Fruit fly (Drosophila melanogaster) whole organism, embryonic: ENCODE results near the gene Ac13E.

ENCODE experiments used
- CG1024 ChIP-seq: fragments of 200-800 bp; sonication (Bioruptor generic); IDR thresholded peaks from 2 replicates; pipeline ENCODE4 v1.3.6; 2022; ENCODE audit warnings: missing biosample characterization, missing genetic modification characterization
- CG11398 ChIP-seq: fragments of 200-800 bp; sonication (Bioruptor generic); optimal IDR thresholded peaks from 2 replicates; lab custom pipeline; 2016; ENCODE audit warnings: missing biosample characterization, missing genetic modification characterization
- CG12744 ChIP-seq: fragments of 200-800 bp; sonication (Bioruptor generic); optimal IDR thresholded peaks from 2 replicates; lab custom pipeline; 2016; ENCODE audit warnings: missing biosample characterization, missing genetic modification characterization
- CG1529 ChIP-seq: fragments of 200-800 bp; sonication (Bioruptor generic); optimal IDR thresholded peaks from 3 replicates; lab custom pipeline; 2018; ENCODE audit warnings: missing biosample characterization, missing genetic modification characterization
- CG15479 ChIP-seq: fragments of 200-800 bp; sonication (Bioruptor generic); optimal IDR thresholded peaks from 3 replicates; lab custom pipeline; 2019; ENCODE audit warnings: missing biosample characterization, mild to moderate bottlenecking, missing genetic modification characterization, moderate library complexity
- CG2678 ChIP-seq: fragments of 200-800 bp; sonication (Bioruptor generic); optimal IDR thresholded peaks from 3 replicates; lab custom pipeline; 2019; ENCODE audit warnings: missing biosample characterization, mild to moderate bottlenecking, missing genetic modification characterization, moderate library complexity
- CG2712 ChIP-seq: fragments of 200-800 bp; optimal IDR thresholded peaks from 3 replicates; lab custom pipeline; 2019; ENCODE audit warnings: missing biosample characterization, mild to moderate bottlenecking, missing genetic modification characterization, moderate library complexity
- CG4404 ChIP-seq: fragments of 200-800 bp; sonication (Bioruptor generic); IDR thresholded peaks from 2 replicates; pipeline ENCODE4 v1.3.6; 2022; ENCODE audit warnings: missing biosample characterization, missing genetic modification characterization
- CG4730 ChIP-seq: fragments of 200-800 bp; sonication (Bioruptor generic); IDR thresholded peaks from 2 replicates; pipeline ENCODE4 v1.3.6; 2022; ENCODE audit warnings: missing biosample characterization, missing genetic modification characterization
- CG5180 ChIP-seq: fragments of 200-800 bp; sonication (Bioruptor generic); optimal IDR thresholded peaks from 3 replicates; lab custom pipeline; 2017; ENCODE audit warnings: missing biosample characterization, missing genetic modification characterization, mild to moderate bottlenecking, moderate library complexity, missing genetic modification reagents
- CG6254 ChIP-seq: fragments of 200-800 bp; sonication (Bioruptor generic); optimal IDR thresholded peaks from 3 replicates; lab custom pipeline; 2017; ENCODE audit warnings: mild to moderate bottlenecking, missing biosample characterization, missing genetic modification reagents, missing genetic modification characterization
- CG6813 ChIP-seq: fragments of 200-800 bp; sonication (Bioruptor generic); optimal IDR thresholded peaks from 2 replicates; lab custom pipeline; 2017; ENCODE audit warnings: missing biosample characterization, missing genetic modification characterization, mild to moderate bottlenecking, moderate library complexity, missing genetic modification reagents
- CG7271 ChIP-seq: fragments of 200-800 bp; sonication (Bioruptor generic); optimal IDR thresholded peaks from 2 replicates; lab custom pipeline; 2018; ENCODE audit warnings: missing biosample characterization, mild to moderate bottlenecking, missing genetic modification characterization, moderate library complexity
- CG7839 ChIP-seq: fragments of 200-800 bp; sonication (Bioruptor generic); optimal IDR thresholded peaks from 3 replicates; lab custom pipeline; 2018; ENCODE audit warnings: missing biosample characterization, mild to moderate bottlenecking, missing genetic modification characterization, moderate library complexity
- CG7928 ChIP-seq: fragments of 200-800 bp; sonication (Bioruptor generic); optimal IDR thresholded peaks from 2 replicates; lab custom pipeline; 2017; ENCODE audit warnings: missing biosample characterization, mild to moderate bottlenecking, missing genetic modification characterization
- CG8281 ChIP-seq: fragments of 200-800 bp; sonication (Bioruptor generic); optimal IDR thresholded peaks from 2 replicates; lab custom pipeline; 2018; ENCODE audit warnings: missing biosample characterization, mild to moderate bottlenecking, missing genetic modification characterization, moderate library complexity
- CG8359 ChIP-seq: fragments of 200-800 bp; sonication (Bioruptor generic); optimal IDR thresholded peaks from 2 replicates; lab custom pipeline; 2017; ENCODE audit warnings: missing biosample characterization, mild to moderate bottlenecking, missing genetic modification characterization, borderline replicate concordance
- CG9437 ChIP-seq: fragments of 200-800 bp; sonication (Bioruptor generic); optimal IDR thresholded peaks from 2 replicates; lab custom pipeline; 2018; ENCODE audit warnings: missing biosample characterization, mild to moderate bottlenecking, missing genetic modification characterization
- CG9817 ChIP-seq: fragments of 200-800 bp; sonication (Bioruptor generic); optimal IDR thresholded peaks from 2 replicates; lab custom pipeline; 2018; ENCODE audit warnings: missing biosample characterization, mild to moderate bottlenecking, missing genetic modification characterization, moderate library complexity
- CkIIα-i1 ChIP-seq: fragments of 200-800 bp; sonication (Bioruptor generic); IDR thresholded peaks from 2 replicates; pipeline ENCODE4 v1.3.6; 2022; ENCODE audit warnings: missing biosample characterization, missing genetic modification characterization
- D19B ChIP-seq: fragments of 200-800 bp; sonication (Bioruptor generic); optimal IDR thresholded peaks from 2 replicates; lab custom pipeline; 2017; ENCODE audit warnings: missing biosample characterization, mild to moderate bottlenecking, missing genetic modification characterization
- Dip3 ChIP-seq: fragments of 200-800 bp; sonication (Bioruptor generic); optimal IDR thresholded peaks from 3 replicates; lab custom pipeline; 2016; ENCODE audit warnings: missing biosample characterization, missing genetic modification characterization
- Doc2 ChIP-seq: fragments of 200-800 bp; sonication (Bioruptor generic); IDR thresholded peaks from 2 replicates; pipeline ENCODE4 v1.3.6; 2022; ENCODE audit warnings: missing biosample characterization, missing genetic modification characterization
- Fer1 ChIP-seq: fragments of 200-800 bp; sonication (Bioruptor generic); optimal IDR thresholded peaks from 2 replicates; lab custom pipeline; 2017; ENCODE audit warnings: missing biosample characterization, mild to moderate bottlenecking, missing genetic modification characterization
- GATAe ChIP-seq: fragments of 200-800 bp; sonication (Bioruptor generic); conservative IDR thresholded peaks from 2 replicates; pipeline ENCODE4 v1.3.6; 2022; ENCODE audit warnings: missing biosample characterization, missing genetic modification characterization
- Hr3 ChIP-seq: fragments of 200-800 bp; sonication (Bioruptor generic); optimal IDR thresholded peaks from 3 replicates; lab custom pipeline; 2016; ENCODE audit warnings: missing biosample characterization, missing genetic modification characterization
- NFAT ChIP-seq: fragments of 200-800 bp; sonication (Bioruptor generic); IDR thresholded peaks from 2 replicates; pipeline ENCODE4 v1.3.6; 2022; ENCODE audit warnings: missing biosample characterization, missing genetic modification characterization
- NfI ChIP-seq: fragments of 200-800 bp; sonication (Bioruptor generic); optimal IDR thresholded peaks from 3 replicates; lab custom pipeline; 2018; ENCODE audit warnings: missing biosample characterization, mild to moderate bottlenecking, missing genetic modification characterization, moderate library complexity
- Side ChIP-seq: fragments of 200-800 bp; sonication (Bioruptor generic); optimal IDR thresholded peaks from 2 replicates; lab custom pipeline; 2016; ENCODE audit warnings: missing biosample characterization, missing genetic modification characterization
- Sry-δ ChIP-seq: fragments of 200-800 bp; sonication (Bioruptor generic); optimal IDR thresholded peaks from 2 replicates; lab custom pipeline; 2016; ENCODE audit warnings: missing biosample characterization, missing genetic modification characterization
- Tbp ChIP-seq: fragments of >200 bp; optimal IDR thresholded peaks from 2 replicates; lab custom pipeline; 2018; ENCODE audit warnings: missing biosample characterization, missing genetic modification characterization
- ac ChIP-seq: fragments of 200-800 bp; sonication (Bioruptor generic); optimal IDR thresholded peaks from 3 replicates; lab custom pipeline; 2017; ENCODE audit warnings: missing biosample characterization, mild to moderate bottlenecking, missing genetic modification characterization
- bowl ChIP-seq: fragments of 200-800 bp; sonication (Bioruptor generic); IDR thresholded peaks from 2 replicates; pipeline ENCODE4 v1.3.6; 2022; ENCODE audit warnings: missing biosample characterization, missing genetic modification characterization
- chinmo ChIP-seq: fragments of 200-800 bp; sonication (Bioruptor generic); IDR thresholded peaks from 4 replicates; pipeline ENCODE4 v1.3.6; 2022; ENCODE audit warnings: missing biosample characterization, missing genetic modification characterization; ENCODE audit not compliant: partially characterized antibody
- chn ChIP-seq: fragments of 200-800 bp; sonication (Bioruptor generic); optimal IDR thresholded peaks from 2 replicates; lab custom pipeline; 2016; ENCODE audit warnings: missing biosample characterization, missing genetic modification characterization
- dpn ChIP-seq, 2 experiments: fragments of 200-800 bp; sonication (Bioruptor generic); optimal IDR thresholded peaks; 3 replicates each; lab custom pipeline; 2016; ENCODE audit warnings: missing biosample characterization in 2 of 2, missing genetic modification characterization in 2 of 2
- emc ChIP-seq: fragments of 200-800 bp; sonication (Bioruptor generic); optimal IDR thresholded peaks from 2 replicates; lab custom pipeline; 2016; ENCODE audit warnings: missing biosample characterization, missing genetic modification characterization
- fd3F ChIP-seq: fragments of 200-800 bp; sonication (Bioruptor generic); optimal IDR thresholded peaks from 2 replicates; lab custom pipeline; 2018; ENCODE audit warnings: missing biosample characterization, mild to moderate bottlenecking, missing genetic modification characterization, moderate library complexity
- fd96Cb ChIP-seq: fragments of 200-800 bp; sonication (Bioruptor generic); optimal IDR thresholded peaks from 2 replicates; lab custom pipeline; 2018; ENCODE audit warnings: missing biosample characterization, mild to moderate bottlenecking, missing genetic modification characterization, moderate library complexity
- gcm2 ChIP-seq: fragments of 200-800 bp; sonication (Bioruptor generic); optimal IDR thresholded peaks from 2 replicates; lab custom pipeline; 2016; ENCODE audit warnings: missing biosample characterization, missing genetic modification characterization
- kay ChIP-seq: fragments of 200-800 bp; sonication (Bioruptor generic); optimal IDR thresholded peaks from 2 replicates; lab custom pipeline; 2016; ENCODE audit warnings: missing biosample characterization, missing genetic modification characterization
- nerfin-2 ChIP-seq: fragments of 200-800 bp; sonication (Bioruptor generic); IDR thresholded peaks from 2 replicates; pipeline ENCODE4 v1.3.6; 2022; ENCODE audit warnings: missing biosample characterization, missing genetic modification characterization; ENCODE audit not compliant: partially characterized antibody
- odd ChIP-seq: fragments of 200-800 bp; sonication (Bioruptor generic); optimal IDR thresholded peaks from 2 replicates; lab custom pipeline; 2017; ENCODE audit warnings: missing biosample characterization, mild to moderate bottlenecking, missing genetic modification characterization
- otp ChIP-seq: fragments of 200-800 bp; sonication (Bioruptor generic); IDR thresholded peaks from 3 replicates; pipeline ENCODE4, ENCODE4 v1.3.6; 2022; ENCODE audit warnings: missing biosample characterization, missing genetic modification characterization
- pfk ChIP-seq: fragments of 200-800 bp; sonication (Bioruptor generic); optimal IDR thresholded peaks from 2 replicates; lab custom pipeline; 2018; ENCODE audit warnings: missing biosample characterization, mild to moderate bottlenecking, missing genetic modification characterization, moderate library complexity
- pita ChIP-seq: fragments of 200-800 bp; sonication (Bioruptor generic); optimal IDR thresholded peaks from 2 replicates; lab custom pipeline; 2017; ENCODE audit warnings: missing biosample characterization, mild to moderate bottlenecking, missing genetic modification characterization
- sens-2 ChIP-seq: fragments of 200-800 bp; sonication (Bioruptor generic); IDR thresholded peaks from 2 replicates; pipeline ENCODE4 v1.3.6; 2022; ENCODE audit warnings: missing biosample characterization, missing genetic modification characterization
- ssp ChIP-seq: fragments of 200-800 bp; sonication (Bioruptor generic); IDR thresholded peaks from 2 replicates; pipeline ENCODE4 v1.3.6; 2022; ENCODE audit warnings: missing biosample characterization, missing genetic modification characterization
- vfl ChIP-seq: fragments of 200-800 bp; sonication (Bioruptor generic); optimal IDR thresholded peaks from 2 replicates; lab custom pipeline; 2016; ENCODE audit warnings: missing biosample characterization, missing genetic modification characterization
- vnd ChIP-seq: fragments of 200-800 bp; sonication (Bioruptor generic); IDR thresholded peaks from 3 replicates; pipeline ENCODE4 v1.3.6; 2022; ENCODE audit warnings: missing biosample characterization, missing genetic modification characterization; ENCODE audit not compliant: partially characterized antibody
- wdn ChIP-seq: fragments of 200-800 bp; sonication (Bioruptor generic); IDR thresholded peaks from 2 replicates; pipeline ENCODE4 v1.3.6; 2022; ENCODE audit warnings: missing biosample characterization, missing genetic modification characterization

Ac13E gene

DNA sequence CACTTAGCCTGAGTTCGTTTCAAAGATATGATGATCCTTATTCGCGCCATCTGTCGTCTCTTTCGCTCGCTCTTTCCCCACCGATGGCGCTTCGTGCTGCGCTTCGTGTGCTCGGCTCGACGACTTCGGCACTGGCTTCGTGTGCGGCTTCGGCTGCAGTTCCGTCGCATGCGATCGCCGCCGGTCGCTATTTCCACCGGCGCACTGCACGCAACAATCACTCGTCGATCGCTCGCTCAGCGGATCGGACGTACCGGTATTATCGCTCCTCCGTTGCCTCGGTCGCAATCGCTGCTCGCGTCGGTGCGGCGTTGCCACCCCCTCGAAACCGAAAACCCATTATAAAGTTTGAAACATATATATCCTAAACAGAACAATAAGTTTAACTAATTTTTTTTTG lies 55.3 kb downstream of the Ac13E start (continued):
- TF ChIP-seq fd3F (GFP tag; lab: Kevin White, UChicago) (no peak), Fer1 (no peak), dpn (GFP tag; optimal IDR thresholded peaks at IDR 0.05; lab: Kevin White, UChicago) (no peak), CG8281 (tag; lab: Kevin White, UChicago) (no peak), fd96Cb (tag; lab: Kevin White, UChicago) (no peak), vnd (GFP tag; lab: Robert Waterston, UW) (no peak), CG2712 (tag; lab: Kevin White, UChicago) (peak; percentile 39), Tbp (no peak), pita (GFP tag; lab: Kevin White, UChicago) (no peak), Doc2 (GFP tag; lab: Robert Waterston, UW) (no peak), CG9817 (tag; lab: Kevin White, UChicago) (no peak), CG1024 (GFP tag; lab: Robert Waterston, UW) (no peak), GATAe (GFP tag; lab: Robert Waterston, UW) (no peak), CG9437 (no peak), wdn (GFP tag; lab: Robert Waterston, UW) (no peak), ac (GFP tag; lab: Kevin White, UChicago) (peak; percentile 21), CkIIα-i1 (GFP tag; lab: Robert Waterston, UW) (no peak), CG15479 (peak; percentile 77), CG2678 (tag; lab: Kevin White, UChicago) (no peak), CG6254 (no peak), CG7271 (tag; lab: Kevin White, UChicago) (peak; percentile 7), pfk (no peak), CG12744 (GFP tag; lab: Kevin White, UChicago) (peak; percentile 57), CG6813 (peak; percentile 5), CG7839 (tag; lab: Kevin White, UChicago) (peak; percentile 17), chn (GFP tag; lab: Kevin White, UChicago) (peak; percentile 30), CG1529 (GFP tag; lab: Kevin White, UChicago) (no peak), CG4730 (GFP tag; lab: Robert Waterston, UW) (no peak), Dip3 (GFP tag; lab: Kevin White, UChicago) (no peak), CG7928 (no peak), ssp (no peak), sens-2 (GFP tag; lab: Robert Waterston, UW) (no peak), gcm2 (GFP tag; lab: Kevin White, UChicago) (no peak), otp (peak; percentile 68; the same call in 2 of the 3 replicates), NFAT (no peak), kay (GFP tag; lab: Kevin White, UChicago) (no peak), odd (GFP tag; lab: Kevin White, UChicago) (no peak), Side (GFP tag; lab: Kevin White, UChicago) (no peak), Hr3 (GFP tag; lab: Kevin White, UChicago) (no peak), NfI (GFP tag; lab: Kevin White, UChicago) (no peak), Sry-δ (GFP tag; lab: Kevin White, UChicago) (peak; percentile 16), vfl (GFP tag; lab: Kevin White, UChicago) (no peak), emc (no peak), nerfin-2 (GFP tag; lab: Robert Waterston, UW) (no peak), CG5180 (GFP tag; lab: Kevin White, UChicago) (peak; percentile 43), D19B (no peak), chinmo (GFP tag; lab: Robert Waterston, UW) (peak; percentile 82; the same call in 3 of the 4 replicates), bowl (GFP tag; lab: Robert Waterston, UW) (0 out of 2 replicates have a peak, but pooled peaks have one; percentile 20), CG4404 (GFP tag; lab: Robert Waterston, UW) (no peak), CG11398 (GFP tag; lab: Kevin White, UChicago) (no peak), CG8359 (GFP tag; lab: Kevin White, UChicago) (no peak)
